Worm (Caenorhabditis elegans): Measurements from ENCODE around the gene Y51A2D.1.

DNA sequence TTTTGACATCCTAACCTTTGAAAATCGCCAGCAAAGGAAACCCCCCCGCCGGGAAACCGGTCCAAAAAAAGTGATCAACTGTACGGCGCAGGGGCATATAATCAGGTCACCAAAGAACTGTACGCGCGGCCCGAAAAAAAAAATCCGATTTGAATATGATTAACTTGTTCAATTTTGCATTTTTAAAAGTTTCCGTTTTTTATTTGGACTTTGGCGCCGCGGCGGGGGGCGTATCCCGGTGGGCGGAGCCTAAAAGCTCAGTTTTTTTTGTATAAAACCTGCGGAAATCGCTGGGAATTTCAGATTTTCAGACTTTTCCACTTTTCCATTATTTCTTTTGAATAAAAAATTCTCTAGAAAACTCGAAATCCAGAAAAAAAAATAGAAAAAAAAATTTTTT is 15.8 kb downstream of the Y51A2D.1 start, which contains the start of gene hmit-1.2:
- no peak for TF ChIP-seq snpc-4 (tag; optimal IDR thresholded peaks at IDR 0.05)
- no peak for TF ChIP-seq elt-3 (tag; optimal IDR thresholded peaks at IDR 0.05)
- TF ChIP-seq mdl-1 (tag; optimal IDR thresholded peaks at IDR 0.05), result no peak
- TF ChIP-seq R02D3.7 (tag; optimal IDR thresholded peaks at IDR 0.05), result no peak
- TF ChIP-seq nhr-237 (tag; optimal IDR thresholded peaks at IDR 0.05), result no peak
- TF ChIP-seq egl-27 (tag; optimal IDR thresholded peaks at IDR 0.05), result no peak
- no peak for TF ChIP-seq unc-62 (GFP tag; optimal IDR thresholded peaks at IDR 0.05)
- no peak for TF ChIP-seq nhr-77 (tag; optimal IDR thresholded peaks at IDR 0.05)
- no peak for TF ChIP-seq skn-1 (tag; optimal IDR thresholded peaks at IDR 0.05)
